Worm (Caenorhabditis elegans): Measurements from ENCODE around the gene oac-4.

- no peak for TF ChIP-seq unc-62 (GFP tag; optimal IDR thresholded peaks at IDR 0.05)
- TF ChIP-seq sptf-2 (GFP tag; optimal IDR thresholded peaks at IDR 0.05): no peak
- TF ChIP-seq T07F8.4 (tag; optimal IDR thresholded peaks at IDR 0.05): no peak
- no peak for TF ChIP-seq tlf-1 (GFP tag; optimal IDR thresholded peaks at IDR 0.05)
- no peak for TF ChIP-seq zfh-2 (GFP tag; conservative IDR thresholded peaks at IDR 0.05)
- TF ChIP-seq ztf-22 (GFP tag; optimal IDR thresholded peaks at IDR 0.05): no peak
- TF ChIP-seq B0019.2 (GFP tag; conservative IDR thresholded peaks at IDR 0.05): no peak
- no peak for TF ChIP-seq lin-35 (GFP tag; optimal IDR thresholded peaks at IDR 0.05)
Observed at ce11 chrII:3815445-3816208, 20.2 kb downstream of the oac-4 start.
